Worm (Caenorhabditis elegans) whole organism, L4/young adult: Measurements from ENCODE around the gene algn-1.

ENCODE experiments used
- W03F9.2 ChIP-seq: fragments of 150-350 bp; optimal IDR thresholded peaks from 2 replicates; lab custom pipeline; 2014; ENCODE audit warnings: missing biosample characterization, missing genetic modification characterization
- dao-5 ChIP-seq: sonication (generic microtip); optimal IDR thresholded peaks from 2 replicates; lab custom pipeline; 2016; ENCODE audit warnings: missing genotype, missing genetic modification characterization, moderate library complexity, missing compliant biosample characterization
- him-1 ChIP-seq: sonication (generic microtip); optimal IDR thresholded peaks from 2 replicates; lab custom pipeline; 2016; ENCODE audit warnings: missing genotype, missing genetic modification reagents, missing genetic modification characterization, missing compliant biosample characterization

The algn-1 gene

DNA sequence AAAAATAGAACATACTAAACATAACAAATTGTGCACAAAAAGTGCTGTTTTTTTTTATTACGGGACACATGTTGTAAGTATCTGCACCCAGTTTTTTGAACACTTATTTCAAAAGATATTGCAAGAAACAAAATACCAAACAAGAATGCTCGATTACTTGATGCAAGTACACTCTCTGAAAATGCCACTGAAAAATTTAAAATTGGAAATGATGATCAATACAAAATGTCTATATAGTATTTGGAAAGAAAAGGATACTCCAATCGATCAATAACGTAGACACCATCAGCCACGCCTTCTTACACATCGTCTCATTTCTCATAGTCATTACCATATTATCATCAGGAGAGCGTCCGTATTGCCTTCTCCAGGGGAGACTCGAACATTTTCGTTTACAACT lies 38.3 kb downstream of the algn-1 start, which contains the start of gene sdz-15:
TSS of gene sdz-15 (plus strand) at position 301 of the 400 bp plus-strand sequence.
- TF ChIP-seq W03F9.2 (no peak), dao-5 (no peak), him-1 (tag; lab: Kevin White, UChicago) (no peak)

DNA sequence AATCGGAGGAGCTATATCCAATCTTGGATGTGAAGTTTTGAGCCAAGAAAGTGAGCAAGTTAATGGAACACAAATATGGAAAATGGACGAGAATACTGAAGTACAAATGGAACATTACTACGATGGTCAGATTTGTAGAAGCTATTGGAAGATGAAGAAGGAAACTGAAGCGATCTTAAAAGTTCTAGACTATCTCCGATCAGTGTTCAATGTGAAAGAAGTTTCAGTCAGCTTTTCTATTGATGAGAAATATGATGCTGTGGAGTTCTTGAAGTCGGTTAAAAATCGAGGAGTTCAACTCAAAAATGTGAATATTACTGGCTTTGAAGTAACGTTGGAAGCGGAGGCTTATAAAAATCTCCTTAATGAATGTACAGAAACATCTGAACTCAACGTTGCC lies 39.2 kb downstream of the algn-1 start:
- TF ChIP-seq W03F9.2 (no peak), dao-5 (no peak), him-1 (tag; lab: Kevin White, UChicago) (no peak)

- TF ChIP-seq W03F9.2 (no peak), him-1 (tag; lab: Kevin White, UChicago) (no peak), dao-5 (no peak)
These were observed 40.2 kb downstream of the algn-1 start, which contains the start of gene F23F12.3 for ce11 chrIII:6500032-6500564. TSS of gene F23F12.3 (plus strand) at chrIII:6500514.

DNA sequence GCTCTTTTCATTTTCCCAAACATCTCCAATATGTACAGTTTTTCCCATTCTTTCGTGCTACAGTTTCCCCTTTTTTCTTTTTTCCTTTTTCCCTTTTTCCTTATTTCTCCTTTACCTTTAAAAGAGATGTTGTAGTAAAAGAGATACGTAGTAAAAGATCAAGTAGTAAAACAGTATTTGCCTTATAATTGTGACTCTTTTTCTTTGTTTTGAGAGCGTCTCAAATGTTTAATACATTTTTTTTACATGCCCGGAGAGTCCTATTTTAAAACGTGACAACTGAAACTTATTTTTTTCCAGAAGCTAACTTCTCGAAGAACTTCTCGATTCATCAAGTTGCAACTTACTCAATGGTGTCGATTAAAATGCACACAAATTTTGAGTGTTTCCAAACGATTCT lies 47.9 kb downstream of the algn-1 start, which contains the start of gene F23F12.12:
TSS of gene F23F12.12 (plus strand) at position 301 of the 400 bp plus-strand sequence.
- TF ChIP-seq dao-5 (no peak), W03F9.2 (no peak), him-1 (tag; lab: Kevin White, UChicago) (no peak)

DNA sequence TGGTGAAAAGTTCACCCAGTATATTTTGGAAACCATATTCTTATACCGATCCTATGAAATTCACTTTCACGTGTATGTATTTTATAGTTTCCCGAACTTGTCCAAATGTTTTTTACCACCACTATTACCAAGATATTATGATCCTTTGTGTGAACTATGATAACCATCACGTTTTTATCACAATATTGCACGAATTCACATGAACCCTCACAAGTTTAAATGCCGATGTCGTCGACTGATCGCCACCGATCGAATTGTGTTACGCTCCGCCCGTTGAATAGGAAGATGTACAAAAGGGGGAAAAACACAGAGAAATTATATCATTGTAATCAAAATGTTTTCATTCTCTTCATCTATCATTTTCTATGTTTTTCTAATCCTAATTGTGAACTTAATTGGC lies 48.4 kb downstream of the algn-1 start:
- TF ChIP-seq W03F9.2 (no peak), him-1 (tag; lab: Kevin White, UChicago) (no peak), dao-5 (no peak)

DNA sequence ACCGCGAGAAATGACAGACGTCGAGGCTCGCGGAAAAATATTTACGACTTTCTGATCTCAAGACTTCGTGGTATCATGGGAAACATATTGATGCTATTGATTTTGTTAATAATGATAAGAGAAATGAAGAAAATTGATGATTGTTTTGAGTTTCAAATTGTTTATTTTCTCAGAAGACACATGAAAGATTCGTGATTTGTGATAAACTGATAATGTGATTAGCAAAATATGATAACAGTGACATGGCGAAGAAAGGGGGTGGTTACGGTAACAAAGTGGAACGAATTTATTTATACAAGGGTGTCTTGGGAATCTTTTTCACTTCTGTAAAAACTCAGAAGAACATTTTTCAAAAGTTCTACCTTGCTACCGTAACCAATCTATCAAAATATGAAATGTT lies 49.4 kb downstream of the algn-1 start:
- TF ChIP-seq W03F9.2 (no peak), him-1 (tag; lab: Kevin White, UChicago) (no peak), dao-5 (no peak)
